Worm (Caenorhabditis elegans) whole organism, young adult: ENCODE data around the gene Y49F6B.8.
"Not testable (repeated sequence)": the region's sequence is repeated elsewhere in the genome, so short reads cannot be mapped to it uniquely, and the experiment has no call there.

Source experiments
- B0035.1 ChIP-seq: sonication (generic microtip); optimal IDR thresholded peaks from 2 replicates; lab custom pipeline; 2016; ENCODE audit warnings: missing genetic modification characterization, mild to moderate bottlenecking, missing compliant biosample characterization, missing genotype, missing genetic modification reagents
- C17E4.6 ChIP-seq: fragments of 200-800 bp; sonication (Bioruptor generic); IDR thresholded peaks from 2 replicates; pipeline ENCODE4 v1.3.6; 2022; ENCODE audit warnings: missing genetic modification reagents, missing genetic modification characterization, missing compliant biosample characterization
- F22D6.2 ChIP-seq: sonication (generic microtip); optimal IDR thresholded peaks from 2 replicates; lab custom pipeline; 2016; ENCODE audit warnings: mild to moderate bottlenecking, missing genetic modification characterization, missing compliant biosample characterization
- F33H1.4 ChIP-seq: fragments of 200-800 bp; sonication (Bioruptor generic); IDR thresholded peaks from 2 replicates; pipeline ENCODE4 v1.3.6; 2022; ENCODE audit warnings: missing genetic modification reagents, missing genetic modification characterization, missing compliant biosample characterization
- F37B4.10 ChIP-seq: fragments of 200-800 bp; sonication (Bioruptor generic); IDR thresholded peaks from 2 replicates; pipeline ENCODE4 v1.3.6; 2022; ENCODE audit warnings: missing genetic modification characterization, missing compliant biosample characterization
- F39B2.1 ChIP-seq: fragments of 200-800 bp; sonication (Bioruptor generic); IDR thresholded peaks from 2 replicates; pipeline ENCODE4 v1.3.6; 2022; ENCODE audit warnings: missing genetic modification reagents, missing genetic modification characterization, missing compliant biosample characterization
- F57C9.4 ChIP-seq: sonication (generic microtip); optimal IDR thresholded peaks from 2 replicates; lab custom pipeline; 2017; ENCODE audit warnings: mild to moderate bottlenecking, missing genetic modification characterization, missing compliant biosample characterization
- K12H6.12 ChIP-seq: fragments of 200-800 bp; sonication (Bioruptor generic); optimal IDR thresholded peaks from 2 replicates; lab custom pipeline; 2018; ENCODE audit warnings: mild to moderate bottlenecking, missing genetic modification characterization, missing compliant biosample characterization
- Y95B8A.8 ChIP-seq: fragments of 200-800 bp; sonication (Bioruptor generic); IDR thresholded peaks from 2 replicates; pipeline ENCODE4 v1.3.6; 2022; ENCODE audit warnings: missing genetic modification reagents, missing genetic modification characterization, missing compliant biosample characterization
- aptf-3 ChIP-seq: fragments of 200-800 bp; sonication (Bioruptor generic); IDR thresholded peaks from 2 replicates; pipeline ENCODE4 v1.3.6; 2022; ENCODE audit warnings: missing genetic modification characterization, missing compliant biosample characterization
- atf-7 ChIP-seq: sonication (generic microtip); optimal IDR thresholded peaks from 2 replicates; lab custom pipeline; 2017; ENCODE audit warnings: mild to moderate bottlenecking, missing genetic modification characterization, missing compliant biosample characterization
- attf-6 ChIP-seq: fragments of 200-800 bp; sonication (Bioruptor generic); IDR thresholded peaks from 2 replicates; pipeline ENCODE4 v1.3.6; 2022; ENCODE audit warnings: missing genetic modification reagents, missing genetic modification characterization, missing compliant biosample characterization
- ccch-3 ChIP-seq: fragments of 200-800 bp; sonication (Bioruptor generic); optimal IDR thresholded peaks from 2 replicates; lab custom pipeline; 2018; ENCODE audit warnings: mild to moderate bottlenecking, missing genetic modification characterization, missing compliant biosample characterization
- cebp-2 ChIP-seq: fragments of 200-800 bp; sonication (Bioruptor generic); IDR thresholded peaks from 2 replicates; pipeline ENCODE4 v1.3.6; 2022; ENCODE audit warnings: missing genetic modification characterization, missing compliant biosample characterization
- egl-44 ChIP-seq: fragments of 200-800 bp; sonication (Bioruptor generic); IDR thresholded peaks from 2 replicates; pipeline ENCODE4 v1.3.6; 2022; ENCODE audit warnings: missing genetic modification reagents, missing genetic modification characterization, missing compliant biosample characterization
- hlh-26 ChIP-seq: fragments of 200-800 bp; sonication (Bioruptor generic); conservative IDR thresholded peaks from 2 replicates; pipeline ENCODE4 v1.3.6; 2022; ENCODE audit warnings: missing genetic modification reagents, missing genetic modification characterization, missing compliant biosample characterization
- madf-10 ChIP-seq: sonication (generic microtip); optimal IDR thresholded peaks from 2 replicates; lab custom pipeline; 2016; ENCODE audit warnings: mild to moderate bottlenecking, missing genetic modification characterization, missing compliant biosample characterization
- nfya-1 ChIP-seq: sonication (generic microtip); optimal IDR thresholded peaks from 2 replicates; lab custom pipeline; 2017; ENCODE audit warnings: antibody characterized with exemption, missing compliant biosample characterization, missing genetic modification characterization, borderline replicate concordance; ENCODE audit not compliant: insufficient read depth
- nfya-2 ChIP-seq: fragments of 200-800 bp; sonication (Bioruptor generic); IDR thresholded peaks from 2 replicates; pipeline ENCODE4 v1.3.6; 2022; ENCODE audit warnings: missing genetic modification reagents, missing genetic modification characterization, missing compliant biosample characterization
- pbrm-1 ChIP-seq: fragments of 200-800 bp; sonication (Bioruptor generic); IDR thresholded peaks from 2 replicates; pipeline ENCODE4 v1.3.6; 2022; ENCODE audit warnings: missing genetic modification reagents, missing genetic modification characterization, missing compliant biosample characterization
- rec-8 ChIP-seq, 2 experiments: sonication (generic microtip); optimal IDR thresholded peaks; 2 replicates each; lab custom pipeline; 2016; ENCODE audit warnings: mild to moderate bottlenecking in 2 of 2, missing genetic modification characterization in 2 of 2, missing genetic modification reagents in 2 of 2, missing genotype in 2 of 2, missing biosample characterization in 1 of 2, missing compliant biosample characterization in 1 of 2, moderate library complexity in 1 of 2
- repo-1 ChIP-seq: sonication (generic microtip); optimal IDR thresholded peaks from 2 replicates; lab custom pipeline; 2017; ENCODE audit warnings: mild to moderate bottlenecking, missing genetic modification characterization, missing compliant biosample characterization
- snpc-1.1 ChIP-seq: sonication (generic microtip); optimal IDR thresholded peaks from 2 replicates; lab custom pipeline; 2017; ENCODE audit warnings: missing genetic modification characterization, mild to moderate bottlenecking, missing compliant biosample characterization, antibody characterized with exemption, moderate library complexity, missing genotype, missing genetic modification reagents; ENCODE audit not compliant: insufficient read depth
- snpc-1.3 ChIP-seq: sonication (generic microtip); optimal IDR thresholded peaks from 2 replicates; lab custom pipeline; 2017; ENCODE audit warnings: missing genetic modification characterization, mild to moderate bottlenecking, missing compliant biosample characterization, antibody characterized with exemption, moderate library complexity, missing genotype, missing genetic modification reagents; ENCODE audit not compliant: insufficient read depth
- snpc-3.4 ChIP-seq: sonication (generic microtip); optimal IDR thresholded peaks from 2 replicates; lab custom pipeline; 2017; ENCODE audit warnings: missing genetic modification characterization, mild to moderate bottlenecking, missing compliant biosample characterization, antibody characterized with exemption, moderate library complexity, missing genotype, missing genetic modification reagents
- unc-62 ChIP-seq: fragments of 150-350 bp; optimal IDR thresholded peaks from 2 replicates; lab custom pipeline; 2014; ENCODE audit warnings: missing biosample characterization, missing genetic modification reagents, missing genetic modification characterization
- ztf-22 ChIP-seq: fragments of 200-800 bp; sonication (Bioruptor generic); optimal IDR thresholded peaks from 2 replicates; lab custom pipeline; 2018; ENCODE audit warnings: mild to moderate bottlenecking, missing genetic modification characterization, moderate library complexity, missing compliant biosample characterization
- ztf-26 ChIP-seq: sonication (generic microtip); optimal IDR thresholded peaks from 2 replicates; lab custom pipeline; 2017; ENCODE audit warnings: missing genetic modification characterization, missing compliant biosample characterization
- ztf-28 ChIP-seq: fragments of 200-800 bp; sonication (Bioruptor generic); IDR thresholded peaks from 2 replicates; pipeline ENCODE4 v1.3.6; 2022; ENCODE audit warnings: missing genetic modification reagents, missing genetic modification characterization, missing compliant biosample characterization

Gene Y49F6B.8

DNA sequence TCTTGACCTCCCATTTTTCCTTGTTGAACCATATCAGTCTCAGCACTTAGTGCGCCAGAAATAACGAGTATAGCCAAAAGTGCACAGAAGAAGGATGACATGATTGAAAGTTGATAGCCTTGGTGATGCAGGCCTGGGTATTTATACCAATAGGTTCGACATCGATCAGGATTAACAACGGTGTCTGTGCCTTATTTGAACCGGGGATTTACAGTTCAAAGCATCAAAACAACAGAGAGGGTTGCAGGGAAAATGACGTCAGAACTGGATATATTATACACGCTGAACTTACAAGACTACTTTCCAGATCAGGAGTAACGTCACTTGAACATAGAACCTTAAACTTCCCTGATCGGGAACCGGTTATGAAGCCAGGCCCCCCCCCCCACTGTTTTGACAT lies 9.2 kb downstream of the Y49F6B.8 start, which contains the start of gene Y49F6B.12:
TSS of gene Y49F6B.12 (minus strand) at position 101 of the 400 bp plus-strand sequence.
- TF ChIP-seq ccch-3 (no peak), aptf-3 (GFP tag; lab: Robert Waterston, UW) (no peak), ztf-26 (tag; lab: Kevin White, UChicago) (no peak), B0035.1 (no peak), snpc-1.3 (no peak), egl-44 (GFP tag; lab: Robert Waterston, UW) (no peak), F22D6.2 (tag; lab: Kevin White, UChicago) (no peak), madf-10 (tag; lab: Kevin White, UChicago) (no peak), K12H6.12 (tag; lab: Kevin White, UChicago) (no peak), snpc-1.1 (tag; lab: Kevin White, UChicago) (no peak)

DNA sequence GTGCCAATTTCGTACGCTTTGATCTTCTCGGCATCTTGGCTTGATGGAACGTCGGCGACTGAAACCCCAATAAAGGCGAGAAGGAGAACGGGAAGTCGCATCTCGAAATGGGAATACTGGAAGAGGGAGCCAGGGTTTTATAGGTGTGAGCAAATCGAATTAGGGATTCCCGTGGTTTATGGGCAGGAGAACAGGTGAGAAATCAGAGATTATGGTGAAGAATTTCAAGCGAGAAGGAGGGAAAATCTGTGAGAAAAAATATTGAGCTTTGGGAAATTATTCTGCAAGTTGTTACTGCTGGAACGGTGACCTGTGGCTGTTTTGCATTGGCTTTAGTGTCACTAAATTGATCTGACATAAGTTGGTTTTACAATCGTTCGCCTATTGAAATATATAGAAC lies 9.9 kb downstream of the Y49F6B.8 start, which contains the start of gene Y49F6B.13:
TSS of gene Y49F6B.13 (minus strand) at position 101 of the 400 bp plus-strand sequence.
- no peak for TF ChIP-seq F57C9.4 (tag; lab: Kevin White, UChicago)
- no peak for TF ChIP-seq repo-1 (tag; lab: Kevin White, UChicago)
- no peak for TF ChIP-seq cebp-2 (GFP tag; lab: Robert Waterston, UW)
- TF ChIP-seq atf-7 (tag; lab: Kevin White, UChicago): no peak
- TF ChIP-seq ccch-3: no peak
- TF ChIP-seq C17E4.6 (GFP tag; lab: Robert Waterston, UW): no peak
- TF ChIP-seq F39B2.1 (GFP tag; lab: Robert Waterston, UW): no peak
- TF ChIP-seq ztf-28: no peak

DNA sequence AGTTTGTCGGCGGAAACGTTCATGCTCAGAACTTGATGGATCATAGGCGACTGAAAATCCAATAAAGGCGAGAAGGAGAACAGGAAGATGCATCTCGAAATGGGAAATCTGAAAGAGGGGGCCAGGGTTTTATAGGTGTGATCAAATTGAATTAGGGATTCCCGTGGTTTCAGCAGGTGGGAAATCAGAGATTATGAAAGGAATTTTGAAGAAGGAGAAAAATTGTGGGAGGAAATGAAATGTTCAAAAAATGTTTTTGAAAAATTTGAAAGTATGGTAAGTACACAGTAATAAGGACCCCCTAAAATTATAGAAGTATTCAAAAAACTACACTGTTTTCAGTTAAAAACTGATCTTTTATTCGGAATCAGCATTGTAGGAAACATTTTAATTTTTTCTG lies 10.9 kb downstream of the Y49F6B.8 start, which contains the start of gene Y49F6B.20:
TSS of gene Y49F6B.20 (minus strand) at position 101 of the 400 bp plus-strand sequence.
- no peak for TF ChIP-seq unc-62

DNA sequence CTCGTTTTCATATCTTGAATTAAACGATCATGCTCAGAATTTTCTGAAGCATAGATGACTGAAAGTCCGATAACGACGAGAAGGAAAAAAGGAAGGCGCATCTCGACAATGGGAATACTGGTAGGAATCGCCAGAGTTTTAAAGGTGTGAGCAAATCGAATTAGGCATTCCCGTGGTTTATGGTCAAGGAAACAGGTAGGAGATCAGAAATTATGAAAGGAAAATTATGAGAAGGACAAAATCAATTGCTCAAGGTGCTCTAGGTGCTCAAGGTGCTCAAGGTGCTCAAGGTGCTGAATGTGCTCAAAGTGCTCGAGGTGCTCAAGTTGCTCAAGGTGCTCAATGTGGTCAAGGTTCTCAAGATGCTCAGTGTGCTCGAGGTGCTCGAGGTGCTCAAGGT lies 16.9 kb downstream of the Y49F6B.8 start, which contains the start of gene C16C8.10:
TSS of gene C16C8.10 (minus strand) at position 101 of the 400 bp plus-strand sequence.
- not testable (repeated sequence) for TF ChIP-seq atf-7 (tag; lab: Kevin White, UChicago); hlh-26; nfya-2 (GFP tag; lab: Robert Waterston, UW)
- TF ChIP-seq, all 124 proteins: peak for 0; not testable (repeated sequence) for 124

DNA sequence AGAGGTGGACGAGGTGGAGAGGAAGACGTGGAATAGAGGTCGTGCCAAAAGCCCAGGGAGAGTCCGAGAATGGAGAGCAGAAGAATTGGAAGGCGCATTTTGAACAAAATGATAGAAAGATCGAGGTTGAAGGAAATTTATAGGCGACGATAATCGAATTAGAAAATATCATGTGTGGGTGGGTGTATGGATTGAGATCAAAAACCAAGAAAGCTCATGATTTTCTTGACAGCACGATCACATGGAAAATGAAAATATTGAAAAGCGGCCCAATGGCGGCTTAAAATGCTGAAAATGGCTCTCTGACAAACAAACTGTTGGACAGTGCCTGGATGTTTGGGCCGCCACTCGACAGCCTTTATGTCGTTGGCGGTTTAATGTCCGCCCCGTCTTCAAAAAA lies 18.4 kb downstream of the Y49F6B.8 start, which contains the start of gene C16C8.9:
TSS of gene C16C8.9 (minus strand) at position 101 of the 400 bp plus-strand sequence.
- TF ChIP-seq ztf-22 (GFP tag; lab: Kevin White, UChicago) (no peak), attf-6 (GFP tag; lab: Robert Waterston, UW) (no peak), snpc-3.4 (tag; lab: Kevin White, UChicago) (no peak), rec-8 (tag; optimal IDR thresholded peaks at IDR 0.05; lab: Kevin White, UChicago) (no peak), Y95B8A.8 (GFP tag; lab: Robert Waterston, UW) (no peak), nfya-1 (tag; lab: Kevin White, UChicago) (no peak), F22D6.2 (tag; lab: Kevin White, UChicago) (no peak), F37B4.10 (GFP tag; lab: Robert Waterston, UW) (no peak), C17E4.6 (GFP tag; lab: Robert Waterston, UW) (no peak), F33H1.4 (no peak), pbrm-1 (GFP tag; lab: Robert Waterston, UW) (no peak), atf-7 (tag; lab: Kevin White, UChicago) (no peak)
